Worm (Caenorhabditis elegans): ENCODE results near the gene Y39G8B.1.
"Not testable (repeated sequence)": the region's sequence is repeated elsewhere in the genome, so short reads cannot be mapped to it uniquely, and the experiment has no call there.

- TF ChIP-seq rcor-1 (GFP tag; IDR thresholded peaks at IDR 0.05); ZK185.1 (tag; optimal IDR thresholded peaks at IDR 0.05; ENCODE audit: poor library complexity, severe bottlenecking); ets-4 (GFP tag; optimal IDR thresholded peaks at IDR 0.05); Y53G8AR.9 (GFP tag; conservative IDR thresholded peaks at IDR 0.05); nhr-120 (GFP tag; IDR thresholded peaks at IDR 0.05); ztf-6 (GFP tag; IDR thresholded peaks at IDR 0.05); sea-2 (GFP tag; IDR thresholded peaks at IDR 0.05); madf-6 (GFP tag; IDR thresholded peaks at IDR 0.05); unc-130 (GFP tag; optimal IDR thresholded peaks at IDR 0.05); lin-35 (GFP tag; optimal IDR thresholded peaks at IDR 0.05): not testable (repeated sequence)
Observed at ce11 chrII:14000044-14000443, 26.4 kb upstream of the Y39G8B.1 start, which contains the start of gene F01D5.3.
